Worm (Caenorhabditis elegans) whole organism, young adult: Measurements from ENCODE around the gene syf-2.

Source experiments
- B0336.3 ChIP-seq: fragments of 200-800 bp; sonication (Bioruptor generic); IDR thresholded peaks from 2 replicates; pipeline ENCODE4 v1.3.6; 2022; ENCODE audit warnings: missing genetic modification characterization, missing compliant biosample characterization
- C06A6.2 ChIP-seq: fragments of 200-800 bp; sonication (Bioruptor generic); conservative IDR thresholded peaks from 2 replicates; pipeline ENCODE4 v1.3.6; 2022; ENCODE audit warnings: missing genetic modification characterization, missing compliant biosample characterization
- C17E4.6 ChIP-seq: fragments of 200-800 bp; sonication (Bioruptor generic); IDR thresholded peaks from 2 replicates; pipeline ENCODE4 v1.3.6; 2022; ENCODE audit warnings: missing genetic modification reagents, missing genetic modification characterization, missing compliant biosample characterization
- F10E7.11 ChIP-seq: sonication (generic microtip); optimal IDR thresholded peaks from 2 replicates; lab custom pipeline; 2017; ENCODE audit warnings: mild to moderate bottlenecking, missing genetic modification characterization, moderate library complexity, missing compliant biosample characterization
- F22D6.2 ChIP-seq: sonication (generic microtip); optimal IDR thresholded peaks from 2 replicates; lab custom pipeline; 2016; ENCODE audit warnings: mild to moderate bottlenecking, missing genetic modification characterization, missing compliant biosample characterization
- F37B4.10 ChIP-seq: fragments of 200-800 bp; sonication (Bioruptor generic); IDR thresholded peaks from 2 replicates; pipeline ENCODE4 v1.3.6; 2022; ENCODE audit warnings: missing genetic modification characterization, missing compliant biosample characterization
- F39B2.1 ChIP-seq: fragments of 200-800 bp; sonication (Bioruptor generic); IDR thresholded peaks from 2 replicates; pipeline ENCODE4 v1.3.6; 2022; ENCODE audit warnings: missing genetic modification reagents, missing genetic modification characterization, missing compliant biosample characterization
- F57A8.1 ChIP-seq: fragments of 200-800 bp; sonication (Bioruptor generic); optimal IDR thresholded peaks from 2 replicates; lab custom pipeline; 2018; ENCODE audit warnings: mild to moderate bottlenecking, missing genetic modification characterization, moderate library complexity, missing compliant biosample characterization
- K11D2.4 ChIP-seq: fragments of 200-800 bp; sonication (Bioruptor generic); IDR thresholded peaks from 2 replicates; pipeline ENCODE4 v1.3.6; 2022; ENCODE audit warnings: missing genetic modification reagents, missing genetic modification characterization, missing compliant biosample characterization
- T07F8.4 ChIP-seq: sonication (generic microtip); optimal IDR thresholded peaks from 2 replicates; lab custom pipeline; 2016; ENCODE audit warnings: mild to moderate bottlenecking, missing genetic modification characterization, moderate library complexity, missing compliant biosample characterization
- Y67H2A.10 ChIP-seq: fragments of 200-800 bp; sonication (Bioruptor generic); conservative IDR thresholded peaks from 2 replicates; pipeline ENCODE4 v1.3.6; 2022; ENCODE audit warnings: missing genetic modification reagents, missing genetic modification characterization, missing compliant biosample characterization
- akir-1 ChIP-seq: fragments of 200-800 bp; sonication (Bioruptor generic); optimal IDR thresholded peaks from 2 replicates; lab custom pipeline; 2018; ENCODE audit warnings: mild to moderate bottlenecking, missing genetic modification characterization, moderate library complexity, missing compliant biosample characterization
- ama-1 ChIP-seq, 3 experiments: fragments of 150-350 bp in 1 of 3; sonication (generic microtip) in 2 of 3; optimal IDR thresholded peaks; 2 replicates each; lab custom pipeline; 2014 to 2018; ENCODE audit warnings: missing biosample characterization in 2 of 3, missing genetic modification characterization in 2 of 3, missing genetic modification reagents in 2 of 3
- aptf-2 ChIP-seq: fragments of 200-800 bp; sonication (Bioruptor generic); conservative IDR thresholded peaks from 2 replicates; pipeline ENCODE4 v1.3.6; 2022; ENCODE audit warnings: missing genetic modification reagents, missing genetic modification characterization, missing compliant biosample characterization
- atf-7 ChIP-seq: sonication (generic microtip); optimal IDR thresholded peaks from 2 replicates; lab custom pipeline; 2017; ENCODE audit warnings: mild to moderate bottlenecking, missing genetic modification characterization, missing compliant biosample characterization
- athp-1 ChIP-seq: sonication (generic microtip); optimal IDR thresholded peaks from 2 replicates; lab custom pipeline; 2017; ENCODE audit warnings: mild to moderate bottlenecking, missing genetic modification characterization, missing compliant biosample characterization
- bed-1 ChIP-seq: fragments of 200-800 bp; sonication (Bioruptor generic); IDR thresholded peaks from 2 replicates; pipeline ENCODE4 v1.3.6; 2022; ENCODE audit warnings: missing genetic modification reagents, missing genetic modification characterization, missing compliant biosample characterization
- bed-2 ChIP-seq: fragments of 200-800 bp; sonication (Bioruptor generic); IDR thresholded peaks from 2 replicates; pipeline ENCODE4 v1.3.6; 2022; ENCODE audit warnings: missing genetic modification reagents, missing genetic modification characterization, missing compliant biosample characterization
- ccch-3 ChIP-seq: fragments of 200-800 bp; sonication (Bioruptor generic); optimal IDR thresholded peaks from 2 replicates; lab custom pipeline; 2018; ENCODE audit warnings: mild to moderate bottlenecking, missing genetic modification characterization, missing compliant biosample characterization
- cebp-1 ChIP-seq, 2 experiments: fragments of 200-800 bp in 1 of 2; sonication (Bioruptor generic) in 1 of 2; sonication (generic microtip) in 1 of 2; IDR thresholded peaks in 1 of 2; optimal IDR thresholded peaks in 1 of 2; 2 replicates each; pipeline versions ENCODE4 v1.3.6 to Lab custom; 2017 to 2022; ENCODE audit warnings: missing compliant biosample characterization in 2 of 2, missing genetic modification characterization in 2 of 2, mild to moderate bottlenecking in 1 of 2, missing genetic modification reagents in 1 of 2, moderate library complexity in 1 of 2
- cebp-2 ChIP-seq: fragments of 200-800 bp; sonication (Bioruptor generic); IDR thresholded peaks from 2 replicates; pipeline ENCODE4 v1.3.6; 2022; ENCODE audit warnings: missing genetic modification characterization, missing compliant biosample characterization
- ceh-27 ChIP-seq: fragments of 200-800 bp; sonication (Bioruptor generic); optimal IDR thresholded peaks from 2 replicates; lab custom pipeline; 2018; ENCODE audit warnings: mild to moderate bottlenecking, missing genetic modification characterization, moderate library complexity, missing compliant biosample characterization
- ceh-40 ChIP-seq: fragments of 200-800 bp; sonication (Bioruptor generic); IDR thresholded peaks from 2 replicates; pipeline ENCODE4 v1.3.6; 2022; ENCODE audit warnings: missing genetic modification characterization, missing compliant biosample characterization
- ceh-58 ChIP-seq: fragments of 200-800 bp; sonication (Bioruptor generic); IDR thresholded peaks from 2 replicates; pipeline ENCODE4 v1.3.6; 2022; ENCODE audit warnings: missing genetic modification characterization, missing compliant biosample characterization
- ceh-79 ChIP-seq: sonication (generic microtip); optimal IDR thresholded peaks from 2 replicates; lab custom pipeline; 2017; ENCODE audit warnings: mild to moderate bottlenecking, missing genetic modification characterization, missing compliant biosample characterization
- chd-7 ChIP-seq: sonication (generic microtip); optimal IDR thresholded peaks from 2 replicates; lab custom pipeline; 2016; ENCODE audit warnings: mild to moderate bottlenecking, missing genetic modification characterization, moderate library complexity, missing compliant biosample characterization
- dpl-1 ChIP-seq: fragments of 150-350 bp; optimal IDR thresholded peaks from 2 replicates; lab custom pipeline; 2014; ENCODE audit warnings: missing biosample characterization, missing genetic modification reagents, missing genetic modification characterization
- ets-4 ChIP-seq: fragments of 200-800 bp; sonication (Bioruptor generic); optimal IDR thresholded peaks from 2 replicates; lab custom pipeline; 2018; ENCODE audit warnings: mild to moderate bottlenecking, missing genetic modification characterization, missing compliant biosample characterization
- fkh-3 ChIP-seq: sonication (generic microtip); optimal IDR thresholded peaks from 2 replicates; lab custom pipeline; 2016; ENCODE audit warnings: mild to moderate bottlenecking, missing genetic modification characterization, missing compliant biosample characterization
- gei-17 ChIP-seq: fragments of 200-800 bp; sonication (Bioruptor generic); optimal IDR thresholded peaks from 2 replicates; lab custom pipeline; 2018; ENCODE audit warnings: mild to moderate bottlenecking, missing genetic modification characterization, missing compliant biosample characterization
- hmg-20 ChIP-seq: fragments of 200-800 bp; sonication (Bioruptor generic); IDR thresholded peaks from 2 replicates; pipeline ENCODE4 v1.3.6; 2022; ENCODE audit warnings: missing genetic modification reagents, missing genetic modification characterization, missing compliant biosample characterization
- hsf-1 ChIP-seq: fragments of 200-800 bp; sonication (Bioruptor generic); IDR thresholded peaks from 2 replicates; pipeline ENCODE4 v1.3.6; 2022; ENCODE audit warnings: missing genetic modification reagents, missing genetic modification characterization, missing compliant biosample characterization
- lsl-1 ChIP-seq: fragments of 200-800 bp; sonication (Bioruptor generic); optimal IDR thresholded peaks from 2 replicates; lab custom pipeline; 2018; ENCODE audit warnings: mild to moderate bottlenecking, missing genetic modification characterization, moderate library complexity, missing compliant biosample characterization
- madf-3 ChIP-seq: fragments of 200-800 bp; sonication (Bioruptor generic); IDR thresholded peaks from 2 replicates; pipeline ENCODE4 v1.3.6; 2022; ENCODE audit warnings: missing genetic modification reagents, missing genetic modification characterization, missing compliant biosample characterization
- madf-6 ChIP-seq: fragments of 200-800 bp; sonication (Bioruptor generic); IDR thresholded peaks from 2 replicates; pipeline ENCODE4 v1.3.6; 2022; ENCODE audit warnings: missing genetic modification reagents, missing genetic modification characterization, missing compliant biosample characterization
- mcd-1 ChIP-seq: fragments of 200-800 bp; sonication (Bioruptor generic); IDR thresholded peaks from 2 replicates; pipeline ENCODE4 v1.3.6; 2022; ENCODE audit warnings: missing genetic modification reagents, missing genetic modification characterization, missing compliant biosample characterization
- nfya-1 ChIP-seq: sonication (generic microtip); optimal IDR thresholded peaks from 2 replicates; lab custom pipeline; 2017; ENCODE audit warnings: antibody characterized with exemption, missing compliant biosample characterization, missing genetic modification characterization, borderline replicate concordance; ENCODE audit not compliant: insufficient read depth
- nfya-2 ChIP-seq: fragments of 200-800 bp; sonication (Bioruptor generic); IDR thresholded peaks from 2 replicates; pipeline ENCODE4 v1.3.6; 2022; ENCODE audit warnings: missing genetic modification reagents, missing genetic modification characterization, missing compliant biosample characterization
- nhr-90 ChIP-seq: sonication (generic microtip); optimal IDR thresholded peaks from 2 replicates; lab custom pipeline; 2016; ENCODE audit warnings: missing genotype, mild to moderate bottlenecking, missing genetic modification characterization, missing compliant biosample characterization
- rec-8 ChIP-seq, 2 experiments: sonication (generic microtip); optimal IDR thresholded peaks; 2 replicates each; lab custom pipeline; 2016; ENCODE audit warnings: mild to moderate bottlenecking in 2 of 2, missing genetic modification characterization in 2 of 2, missing genetic modification reagents in 2 of 2, missing genotype in 2 of 2, missing biosample characterization in 1 of 2, missing compliant biosample characterization in 1 of 2, moderate library complexity in 1 of 2
- repo-1 ChIP-seq: sonication (generic microtip); optimal IDR thresholded peaks from 2 replicates; lab custom pipeline; 2017; ENCODE audit warnings: mild to moderate bottlenecking, missing genetic modification characterization, missing compliant biosample characterization
- sea-2 ChIP-seq: fragments of 200-800 bp; sonication (Bioruptor generic); IDR thresholded peaks from 2 replicates; pipeline ENCODE4 v1.3.6; 2022; ENCODE audit warnings: missing genetic modification characterization, missing compliant biosample characterization
- snpc-1.1 ChIP-seq: sonication (generic microtip); optimal IDR thresholded peaks from 2 replicates; lab custom pipeline; 2017; ENCODE audit warnings: missing genetic modification characterization, mild to moderate bottlenecking, missing compliant biosample characterization, antibody characterized with exemption, moderate library complexity, missing genotype, missing genetic modification reagents; ENCODE audit not compliant: insufficient read depth
- somi-1 ChIP-seq: fragments of 200-800 bp; sonication (Bioruptor generic); optimal IDR thresholded peaks from 2 replicates; lab custom pipeline; 2018; ENCODE audit warnings: mild to moderate bottlenecking, missing genetic modification characterization, missing compliant biosample characterization
- sptf-2 ChIP-seq: fragments of 200-800 bp; sonication (Bioruptor generic); optimal IDR thresholded peaks from 2 replicates; lab custom pipeline; 2018; ENCODE audit warnings: mild to moderate bottlenecking, missing genetic modification characterization, missing compliant biosample characterization
- tbx-9 ChIP-seq: sonication (generic microtip); optimal IDR thresholded peaks from 2 replicates; lab custom pipeline; 2016; ENCODE audit warnings: borderline replicate concordance, missing genetic modification characterization, inconsistent platforms, missing compliant biosample characterization
- tlf-1 ChIP-seq: fragments of 200-800 bp; sonication (Bioruptor generic); optimal IDR thresholded peaks from 2 replicates; lab custom pipeline; 2018; ENCODE audit warnings: mild to moderate bottlenecking, missing genetic modification characterization, missing compliant biosample characterization

The syf-2 gene

DNA sequence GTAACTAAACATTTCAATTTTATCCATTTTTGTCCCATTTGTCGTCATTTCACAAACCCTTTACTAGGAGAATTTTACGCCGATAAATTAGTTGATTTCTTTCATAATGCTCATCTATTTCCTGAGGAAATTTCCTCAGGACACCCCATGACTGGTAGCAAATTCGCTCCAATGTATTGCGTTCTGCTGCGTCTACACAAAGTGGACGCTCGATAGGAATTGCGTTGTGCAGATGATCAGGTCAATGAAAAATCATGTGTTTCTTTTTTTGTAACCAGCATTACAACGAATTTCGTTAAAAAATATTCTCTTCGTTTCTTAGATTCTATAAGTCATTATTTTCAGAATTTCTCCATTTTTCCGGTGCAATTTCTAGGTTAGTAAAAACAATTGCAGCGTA, 19.9 kb upstream of the syf-2 start, which contains the start of gene epg-4 (continued):
- TF ChIP-seq F39B2.1 (GFP tag; lab: Robert Waterston, UW) (no peak), ceh-27 (GFP tag; lab: Kevin White, UChicago) (peak; percentile 23), F10E7.11 (tag; lab: Kevin White, UChicago) (no peak), T07F8.4 (tag; lab: Kevin White, UChicago) (no peak), cebp-1 (GFP tag; IDR thresholded peaks at IDR 0.05; lab: Robert Waterston, UW) (peak; percentile 81), cebp-1 (tag; optimal IDR thresholded peaks at IDR 0.05; lab: Kevin White, UChicago) (peak; percentile 86), bed-2 (GFP tag; lab: Robert Waterston, UW) (no peak), ceh-58 (GFP tag; lab: Robert Waterston, UW) (no peak), nhr-90 (tag; lab: Kevin White, UChicago) (peak; percentile 28), ccch-3 (no peak), snpc-1.1 (tag; lab: Kevin White, UChicago) (no peak), sptf-2 (GFP tag; lab: Kevin White, UChicago) (no peak), ceh-40 (GFP tag; lab: Robert Waterston, UW) (no peak), F37B4.10 (GFP tag; lab: Robert Waterston, UW) (no peak), repo-1 (tag; lab: Kevin White, UChicago) (no peak), somi-1 (GFP tag; lab: Kevin White, UChicago) (peak; percentile 0), C06A6.2 (no peak), gei-17 (GFP tag; lab: Kevin White, UChicago) (no peak), atf-7 (tag; lab: Kevin White, UChicago) (peak; percentile 21), dpl-1 (GFP tag; lab: Kevin White, UChicago) (no peak), lsl-1 (GFP tag; lab: Kevin White, UChicago) (no peak), athp-1 (tag; lab: Kevin White, UChicago) (peak; percentile 34), cebp-2 (no peak), C17E4.6 (no peak), nfya-1 (tag; lab: Kevin White, UChicago) (no peak), chd-7 (tag; lab: Kevin White, UChicago) (no peak), ama-1 (optimal IDR thresholded peaks at IDR 0.05; lab: Kevin White, UChicago) (no peak), ama-1 (GFP tag; optimal IDR thresholded peaks at IDR 0.05; lab: Kevin White, UChicago) (peak; percentile 2 to 16), fkh-3 (tag; lab: Kevin White, UChicago) (no peak), hsf-1 (GFP tag; lab: Robert Waterston, UW) (peak; percentile 54; the same call in 1 of the 2 replicates), nfya-2 (GFP tag; lab: Robert Waterston, UW) (no peak), akir-1 (no peak), ceh-79 (no peak), mcd-1 (GFP tag; lab: Robert Waterston, UW) (peak; percentile 64), F57A8.1 (GFP tag; lab: Kevin White, UChicago) (no peak), hmg-20 (GFP tag; lab: Robert Waterston, UW) (no peak), rec-8 (tag; optimal IDR thresholded peaks at IDR 0.05; lab: Kevin White, UChicago) (no peak), K11D2.4 (GFP tag; lab: Robert Waterston, UW) (no peak), bed-1 (GFP tag; lab: Robert Waterston, UW) (no peak), tlf-1 (GFP tag; lab: Kevin White, UChicago) (peak; percentile 49)

DNA sequence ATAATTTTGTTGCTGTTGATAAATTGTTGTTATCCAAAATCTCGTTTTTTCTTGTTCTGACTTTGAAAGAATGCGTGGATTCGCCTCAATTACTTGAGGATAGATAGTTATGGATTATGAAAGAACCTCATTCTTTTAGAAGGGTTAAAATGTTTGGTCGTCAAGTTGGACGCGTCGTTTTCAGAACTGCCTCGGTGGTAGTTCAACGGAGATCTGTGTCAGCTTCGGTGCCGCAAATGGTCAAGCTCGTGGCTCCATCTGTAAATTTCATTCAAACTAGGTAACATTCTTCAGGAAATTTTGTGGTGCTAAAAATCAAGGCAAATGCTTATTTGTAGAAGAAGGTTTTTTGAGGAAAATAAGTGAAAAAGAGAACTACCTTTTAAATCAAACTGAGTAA, 18.7 kb upstream of the syf-2 start, which contains the start of gene ndab-2:
TSS of gene ndab-2 (plus strand) at position 140 of the 400 bp plus-strand sequence.
- TF ChIP-seq sea-2 (GFP tag; lab: Robert Waterston, UW) (no peak), F22D6.2 (tag; lab: Kevin White, UChicago) (no peak), B0336.3 (GFP tag; lab: Robert Waterston, UW) (peak; percentile 88), madf-3 (GFP tag; lab: Robert Waterston, UW) (peak; percentile 87), lsl-1 (GFP tag; lab: Kevin White, UChicago) (peak; percentile 33), repo-1 (tag; lab: Kevin White, UChicago) (peak; percentile 52), cebp-1 (GFP tag; IDR thresholded peaks at IDR 0.05; lab: Robert Waterston, UW) (no peak), cebp-1 (tag; optimal IDR thresholded peaks at IDR 0.05; lab: Kevin White, UChicago) (peak; percentile 49), F57A8.1 (GFP tag; lab: Kevin White, UChicago) (no peak), ama-1 (optimal IDR thresholded peaks at IDR 0.05; lab: Kevin White, UChicago) (no peak), ama-1 (GFP tag; optimal IDR thresholded peaks at IDR 0.05; lab: Kevin White, UChicago) (peak in 1 of 2 experiments; percentile 73), madf-6 (GFP tag; lab: Robert Waterston, UW) (peak; percentile 70), ets-4 (GFP tag; lab: Kevin White, UChicago) (no peak), Y67H2A.10 (GFP tag; lab: Robert Waterston, UW) (no peak), tbx-9 (tag; lab: Kevin White, UChicago) (no peak), aptf-2 (GFP tag; lab: Robert Waterston, UW) (no peak)
